Fruit fly (Drosophila melanogaster) whole organism, embryonic: Measurements from ENCODE around the gene CG18473.

Experiments
- Asciz ChIP-seq: fragments of 200-800 bp; sonication (Bioruptor generic); optimal IDR thresholded peaks from 2 replicates; lab custom pipeline; 2017; ENCODE audit warnings: missing biosample characterization, mild to moderate bottlenecking, missing genetic modification characterization, missing genetic modification reagents
- Atf6 ChIP-seq: fragments of 200-800 bp; sonication (Bioruptor generic); IDR thresholded peaks from 2 replicates; pipeline ENCODE4 v1.3.6; 2022; ENCODE audit warnings: missing biosample characterization, missing genetic modification characterization
- Bgb ChIP-seq: fragments of 200-800 bp; sonication (Bioruptor generic); IDR thresholded peaks from 2 replicates; pipeline ENCODE4 v1.3.6; 2022; ENCODE audit warnings: missing biosample characterization, missing genetic modification characterization; ENCODE audit not compliant: partially characterized antibody
- CG11504 ChIP-seq: fragments of 200-800 bp; sonication (Bioruptor generic); optimal IDR thresholded peaks from 3 replicates; lab custom pipeline; 2019; ENCODE audit warnings: missing biosample characterization, mild to moderate bottlenecking, missing genetic modification characterization, moderate library complexity
- CG12071 ChIP-seq: fragments of 200-800 bp; sonication (Bioruptor generic); optimal IDR thresholded peaks from 3 replicates; lab custom pipeline; 2018; ENCODE audit warnings: missing biosample characterization, mild to moderate bottlenecking, missing genetic modification characterization
- CG12942 ChIP-seq: fragments of 200-800 bp; sonication (Bioruptor generic); optimal IDR thresholded peaks from 3 replicates; lab custom pipeline; 2016; ENCODE audit warnings: missing biosample characterization, missing genetic modification characterization
- CG14710 ChIP-seq: fragments of 200-800 bp; sonication (Bioruptor generic); optimal IDR thresholded peaks from 3 replicates; lab custom pipeline; 2019; ENCODE audit warnings: missing biosample characterization, mild to moderate bottlenecking, missing genetic modification characterization, moderate library complexity
- CG15696 ChIP-seq: fragments of 200-800 bp; sonication (Bioruptor generic); optimal IDR thresholded peaks from 2 replicates; lab custom pipeline; 2019; ENCODE audit warnings: missing biosample characterization, mild to moderate bottlenecking, missing genetic modification characterization, moderate library complexity
- CG16815 ChIP-seq: fragments of 200-800 bp; sonication (Bioruptor generic); optimal IDR thresholded peaks from 3 replicates; lab custom pipeline; 2017; ENCODE audit warnings: missing biosample characterization, mild to moderate bottlenecking, missing genetic modification characterization
- CG17359 ChIP-seq: fragments of 200-800 bp; sonication (Bioruptor generic); optimal IDR thresholded peaks from 3 replicates; lab custom pipeline; 2018; ENCODE audit warnings: missing biosample characterization, mild to moderate bottlenecking, missing genetic modification characterization, moderate library complexity
- CG17385 ChIP-seq: fragments of 200-800 bp; sonication (Bioruptor generic); optimal IDR thresholded peaks from 3 replicates; lab custom pipeline; 2018; ENCODE audit warnings: missing biosample characterization, mild to moderate bottlenecking, missing genetic modification characterization
- CG17912 ChIP-seq: fragments of 200-800 bp; sonication (Bioruptor generic); optimal IDR thresholded peaks from 2 replicates; lab custom pipeline; 2018; ENCODE audit warnings: missing biosample characterization, mild to moderate bottlenecking, missing genetic modification characterization
- CG18599 ChIP-seq: fragments of 200-800 bp; sonication (Bioruptor generic); optimal IDR thresholded peaks from 3 replicates; lab custom pipeline; 2017; ENCODE audit warnings: missing biosample characterization, missing genetic modification characterization, mild to moderate bottlenecking, moderate library complexity, missing genetic modification reagents
- CG31388 ChIP-seq: fragments of 200-800 bp; sonication (Bioruptor generic); optimal IDR thresholded peaks from 2 replicates; lab custom pipeline; 2016; ENCODE audit warnings: missing biosample characterization, missing genetic modification characterization
- CG31441 ChIP-seq: fragments of 200-800 bp; sonication (Bioruptor generic); IDR thresholded peaks from 2 replicates; pipeline ENCODE4 v1.3.6; 2022; ENCODE audit warnings: missing biosample characterization, missing genetic modification characterization
- CG34376 ChIP-seq: fragments of 200-800 bp; sonication (Bioruptor generic); optimal IDR thresholded peaks from 2 replicates; lab custom pipeline; 2018; ENCODE audit warnings: missing biosample characterization, mild to moderate bottlenecking, missing genetic modification characterization
- CG7271 ChIP-seq: fragments of 200-800 bp; sonication (Bioruptor generic); optimal IDR thresholded peaks from 2 replicates; lab custom pipeline; 2018; ENCODE audit warnings: missing biosample characterization, mild to moderate bottlenecking, missing genetic modification characterization, moderate library complexity
- CG7357 ChIP-seq: fragments of 200-800 bp; sonication (Bioruptor generic); IDR thresholded peaks from 3 replicates; pipeline ENCODE4 v1.3.6; 2022; ENCODE audit warnings: missing biosample characterization, missing genetic modification characterization
- CG7745 ChIP-seq: fragments of 200-800 bp; sonication (Bioruptor generic); optimal IDR thresholded peaks from 2 replicates; lab custom pipeline; 2018; ENCODE audit warnings: missing biosample characterization, mild to moderate bottlenecking, missing genetic modification characterization, moderate library complexity
- CG8388 ChIP-seq: fragments of 200-800 bp; sonication (Bioruptor generic); optimal IDR thresholded peaks from 2 replicates; lab custom pipeline; 2019; ENCODE audit warnings: missing biosample characterization, mild to moderate bottlenecking, missing genetic modification characterization, moderate library complexity
- CG9727 ChIP-seq: fragments of 200-800 bp; sonication (Bioruptor generic); optimal IDR thresholded peaks from 3 replicates; lab custom pipeline; 2017; ENCODE audit warnings: missing biosample characterization, mild to moderate bottlenecking, missing genetic modification characterization
- CHES-1-like ChIP-seq: fragments of 200-800 bp; sonication (Bioruptor generic); optimal IDR thresholded peaks from 2 replicates; lab custom pipeline; 2016; ENCODE audit warnings: missing biosample characterization, missing genetic modification characterization
- CoRest ChIP-seq: fragments of 200-800 bp; sonication (Bioruptor generic); optimal IDR thresholded peaks from 3 replicates; lab custom pipeline; 2018; ENCODE audit warnings: missing biosample characterization, mild to moderate bottlenecking, missing genetic modification characterization, moderate library complexity
- ERR ChIP-seq: fragments of 200-800 bp; sonication (Bioruptor generic); optimal IDR thresholded peaks from 2 replicates; lab custom pipeline; 2016; ENCODE audit warnings: missing biosample characterization, missing genetic modification characterization
- Max ChIP-seq: fragments of 200-800 bp; sonication (Bioruptor generic); optimal IDR thresholded peaks from 2 replicates; lab custom pipeline; 2016; ENCODE audit warnings: missing biosample characterization, mild to moderate bottlenecking, missing genetic modification characterization
- Nf-YC ChIP-seq: fragments of 200-800 bp; optimal IDR thresholded peaks from 3 replicates; lab custom pipeline; 2019; ENCODE audit warnings: missing biosample characterization, mild to moderate bottlenecking, missing genetic modification characterization, moderate library complexity
- NfI ChIP-seq: fragments of 200-800 bp; sonication (Bioruptor generic); optimal IDR thresholded peaks from 3 replicates; lab custom pipeline; 2018; ENCODE audit warnings: missing biosample characterization, mild to moderate bottlenecking, missing genetic modification characterization, moderate library complexity
- Poxn ChIP-seq: fragments of 200-800 bp; sonication (Bioruptor generic); IDR thresholded peaks from 2 replicates; pipeline ENCODE4 v1.3.6; 2022; ENCODE audit warnings: missing biosample characterization, missing genetic modification characterization
- ac ChIP-seq: fragments of 200-800 bp; sonication (Bioruptor generic); optimal IDR thresholded peaks from 3 replicates; lab custom pipeline; 2017; ENCODE audit warnings: missing biosample characterization, mild to moderate bottlenecking, missing genetic modification characterization
- ash1 ChIP-seq: fragments of 200-800 bp; sonication (Bioruptor generic); optimal IDR thresholded peaks from 2 replicates; lab custom pipeline; 2018; ENCODE audit warnings: missing biosample characterization, mild to moderate bottlenecking, missing genetic modification characterization
- bsh ChIP-seq, 2 experiments: fragments of 200-800 bp; sonication (Bioruptor generic); optimal IDR thresholded peaks; 2 replicates each; lab custom pipeline; 2017 to 2018; ENCODE audit warnings: mild to moderate bottlenecking in 2 of 2, missing biosample characterization in 2 of 2, missing genetic modification characterization in 2 of 2, moderate library complexity in 1 of 2
- cato ChIP-seq: fragments of 200-800 bp; sonication (Bioruptor generic); optimal IDR thresholded peaks from 2 replicates; lab custom pipeline; 2016; ENCODE audit warnings: missing biosample characterization, missing genetic modification characterization, borderline replicate concordance
- cwo ChIP-seq: fragments of 200-800 bp; sonication (Bioruptor generic); optimal IDR thresholded peaks from 3 replicates; lab custom pipeline; 2017; ENCODE audit warnings: missing biosample characterization, missing genetic modification characterization, mild to moderate bottlenecking, moderate library complexity, missing genetic modification reagents
- eve ChIP-seq, 2 experiments: fragments of >200 bp; optimal IDR thresholded peaks; 2 replicates each; lab custom pipeline; 2017; ENCODE audit warnings: missing biosample characterization in 2 of 2, missing genetic modification characterization in 2 of 2
- gcm2 ChIP-seq: fragments of 200-800 bp; sonication (Bioruptor generic); optimal IDR thresholded peaks from 2 replicates; lab custom pipeline; 2016; ENCODE audit warnings: missing biosample characterization, missing genetic modification characterization
- gem ChIP-seq: fragments of 200-800 bp; sonication (Bioruptor generic); optimal IDR thresholded peaks from 2 replicates; lab custom pipeline; 2019; ENCODE audit warnings: missing biosample characterization, mild to moderate bottlenecking, missing genetic modification characterization, moderate library complexity
- gsb-n ChIP-seq: fragments of 200-800 bp; sonication (Bioruptor generic); optimal IDR thresholded peaks from 3 replicates; lab custom pipeline; 2018; ENCODE audit warnings: missing biosample characterization, mild to moderate bottlenecking, missing genetic modification characterization
- kni ChIP-seq: fragments of 200-800 bp; sonication (Bioruptor generic); optimal IDR thresholded peaks from 3 replicates; lab custom pipeline; 2017; ENCODE audit warnings: mild to moderate bottlenecking, missing biosample characterization, missing genetic modification reagents, missing genetic modification characterization
- lab ChIP-seq: fragments of 200-800 bp; sonication (Bioruptor generic); optimal IDR thresholded peaks from 3 replicates; lab custom pipeline; 2017; ENCODE audit warnings: missing biosample characterization, missing genetic modification characterization, mild to moderate bottlenecking, moderate library complexity, missing genetic modification reagents
- mirr ChIP-seq: fragments of 200-800 bp; sonication (Bioruptor generic); optimal IDR thresholded peaks from 3 replicates; lab custom pipeline; 2018; ENCODE audit warnings: missing biosample characterization, mild to moderate bottlenecking, missing genetic modification characterization
- pb ChIP-seq: fragments of 200-800 bp; sonication (Bioruptor generic); optimal IDR thresholded peaks from 3 replicates; lab custom pipeline; 2016; ENCODE audit warnings: missing biosample characterization, missing genetic modification characterization
- salm ChIP-seq: fragments of 200-800 bp; sonication (Bioruptor generic); optimal IDR thresholded peaks from 2 replicates; lab custom pipeline; 2018; ENCODE audit warnings: missing biosample characterization, mild to moderate bottlenecking, missing genetic modification characterization
- so ChIP-seq: fragments of 200-800 bp; sonication (Bioruptor generic); IDR thresholded peaks from 3 replicates; pipeline ENCODE4 v1.3.6; 2022; ENCODE audit warnings: missing biosample characterization, missing genetic modification characterization
- tap ChIP-seq: fragments of 200-800 bp; optimal IDR thresholded peaks from 3 replicates; lab custom pipeline; 2019; ENCODE audit warnings: missing biosample characterization, mild to moderate bottlenecking, missing genetic modification characterization, moderate library complexity
- tgo ChIP-seq: fragments of 200-800 bp; sonication (Bioruptor generic); IDR thresholded peaks from 3 replicates; pipeline ENCODE4 v1.3.6; 2022; ENCODE audit warnings: missing biosample characterization, missing genetic modification characterization
- trh ChIP-seq: fragments of 200-800 bp; sonication (Bioruptor generic); optimal IDR thresholded peaks from 2 replicates; lab custom pipeline; 2016; ENCODE audit warnings: missing biosample characterization, missing genetic modification characterization
- zf30C ChIP-seq: fragments of 200-800 bp; sonication (Bioruptor generic); optimal IDR thresholded peaks from 3 replicates; lab custom pipeline; 2018; ENCODE audit warnings: missing biosample characterization, mild to moderate bottlenecking, missing genetic modification characterization
- zfh1 ChIP-seq: fragments of 200-800 bp; sonication (Bioruptor generic); IDR thresholded peaks from 3 replicates; pipeline ENCODE4 v1.3.6; 2022; ENCODE audit warnings: missing biosample characterization, missing genetic modification characterization

Gene CG18473

DNA sequence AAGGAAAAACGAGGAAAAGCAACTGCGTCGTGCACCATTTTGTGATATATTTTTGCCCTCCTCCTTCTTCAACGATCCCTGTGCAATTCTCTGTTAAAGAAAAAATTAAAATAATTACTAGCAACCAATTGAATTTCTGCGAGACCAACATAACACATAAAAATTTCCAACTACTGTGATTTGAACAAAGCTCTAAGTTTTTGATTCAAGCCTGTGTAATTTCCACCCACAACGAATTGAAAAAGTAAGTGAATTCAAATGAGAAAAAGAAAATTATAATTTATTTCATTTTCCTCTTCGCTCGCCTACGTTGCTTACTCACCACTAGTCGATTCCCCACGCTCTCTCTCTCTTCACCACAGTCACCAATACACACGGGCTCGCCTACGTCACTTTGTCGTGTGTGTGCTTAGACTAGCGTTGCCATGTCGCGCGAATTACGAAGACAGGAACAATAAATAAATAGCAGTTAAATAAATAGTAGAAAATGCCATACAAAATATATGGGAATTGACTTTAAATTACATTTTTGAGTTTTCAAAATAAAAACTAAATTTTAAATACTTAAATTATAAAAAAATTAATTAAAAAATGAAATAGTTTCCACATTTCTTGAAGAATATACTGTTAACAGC is 20.7 kb upstream of the CG18473 start (continued):
- TF ChIP-seq CG17359 = peak; percentile 67
- TF ChIP-seq gsb-n = peak; percentile 61
- peak; percentile 26 for TF ChIP-seq CoRest (tag; lab: Kevin White, UChicago)
- TF ChIP-seq Bgb (GFP tag; lab: Robert Waterston, UW) = no peak
- no peak for TF ChIP-seq kni (GFP tag; lab: Kevin White, UChicago)
- peak; percentile 25 for TF ChIP-seq ac
- TF ChIP-seq trh (GFP tag; lab: Kevin White, UChicago) = peak; percentile 12
- peak; percentile 53; the same call in 1 of the 2 replicates for TF ChIP-seq Atf6 (GFP tag; lab: Robert Waterston, UW)
- peak; percentile 66 for TF ChIP-seq CG7745 (tag; lab: Kevin White, UChicago)
- TF ChIP-seq CG18599 (GFP tag; lab: Kevin White, UChicago) = peak; percentile 84
- TF ChIP-seq CG12071 (GFP tag; lab: Kevin White, UChicago) = peak; percentile 69
- TF ChIP-seq bsh (GFP tag; optimal IDR thresholded peaks at IDR 0.05; lab: Kevin White, UChicago) = peak; percentile 32 to 50
- no peak for TF ChIP-seq CG16815 (GFP tag; lab: Kevin White, UChicago)
- no peak for TF ChIP-seq CHES-1-like (GFP tag; lab: Kevin White, UChicago)
- TF ChIP-seq CG17912 = peak; percentile 72
- TF ChIP-seq CG34376 (GFP tag; lab: Kevin White, UChicago) = peak; percentile 60
- TF ChIP-seq CG11504 (tag; lab: Kevin White, UChicago) = peak; percentile 62
- TF ChIP-seq pb (GFP tag; lab: Kevin White, UChicago) = no peak
- TF ChIP-seq CG9727 = peak; percentile 50
- TF ChIP-seq so = no peak
- peak; percentile 80 for TF ChIP-seq lab (GFP tag; lab: Kevin White, UChicago)
- TF ChIP-seq Asciz = peak; percentile 70
- TF ChIP-seq CG12942 (GFP tag; lab: Kevin White, UChicago) = peak; percentile 4
- peak; percentile 46 for TF ChIP-seq CG8388
- peak; percentile 59 for TF ChIP-seq gem (tag; lab: Kevin White, UChicago)
- TF ChIP-seq gcm2 = no peak
- peak; percentile 56 for TF ChIP-seq CG14710 (tag; lab: Kevin White, UChicago)
- 0 out of 3 replicates have a peak, but pooled peaks have one; percentile 9 for TF ChIP-seq CG7357
- TF ChIP-seq Max (GFP tag; lab: Kevin White, UChicago) = peak; percentile 49
- peak; percentile 46 for TF ChIP-seq zf30C (GFP tag; lab: Kevin White, UChicago)
- no peak for TF ChIP-seq Poxn (GFP tag; lab: Robert Waterston, UW)
- peak; percentile 57 for TF ChIP-seq CG31441
- TF ChIP-seq CG17385 (GFP tag; lab: Kevin White, UChicago) = peak; percentile 48
- TF ChIP-seq eve (GFP tag; optimal IDR thresholded peaks at IDR 0.05; lab: Kevin White, UChicago) = peak in 1 of 2 experiments; percentile 71
- TF ChIP-seq Nf-YC (tag; lab: Kevin White, UChicago) = peak; percentile 57
- peak; percentile 58 for TF ChIP-seq NfI
- TF ChIP-seq CG7271 (tag; lab: Kevin White, UChicago) = no peak
- peak; percentile 12 for TF ChIP-seq salm (tag; lab: Kevin White, UChicago)
- TF ChIP-seq cato = no peak
- no peak for TF ChIP-seq ERR (GFP tag; lab: Kevin White, UChicago)
- TF ChIP-seq cwo (GFP tag; lab: Kevin White, UChicago) = peak; percentile 49
- peak; percentile 70 for TF ChIP-seq tap
- TF ChIP-seq zfh1 = peak; percentile 63; the same call in 1 of the 3 replicates
- no peak for TF ChIP-seq tgo (GFP tag; lab: Robert Waterston, UW)
- peak; percentile 62 for TF ChIP-seq CG15696
- no peak for TF ChIP-seq CG31388
- TF ChIP-seq mirr = peak; percentile 51
- peak; percentile 85 for TF ChIP-seq ash1 (GFP tag; lab: Kevin White, UChicago)
